Worm (Caenorhabditis elegans) whole organism, L4 larva: ENCODE results near the gene srh-218.
A peak's percentile ranks its signal among the peaks of the same experiment; 100 is the strongest.

Experiments used
- D1046.2 ChIP-seq: fragments of 200-800 bp; sonication (Bioruptor generic); IDR thresholded peaks from 2 replicates; pipeline ENCODE4 v1.3.6; 2022; ENCODE audit warnings: missing genetic modification characterization, missing compliant biosample characterization
- F26F4.8 ChIP-seq: fragments of 200-800 bp; sonication (Bioruptor generic); conservative IDR thresholded peaks from 2 replicates; pipeline ENCODE4 v1.3.6; 2022; ENCODE audit warnings: missing genetic modification characterization, missing compliant biosample characterization
- F44E2.7 ChIP-seq: fragments of 200-800 bp; sonication (Bioruptor generic); IDR thresholded peaks from 2 replicates; pipeline ENCODE4 v2.1.2; 2022; ENCODE audit warnings: missing genetic modification characterization, missing compliant biosample characterization
- T20F7.1 ChIP-seq: fragments of 200-800 bp; sonication (Bioruptor generic); optimal IDR thresholded peaks from 2 replicates; lab custom pipeline; 2018; ENCODE audit warnings: mild to moderate bottlenecking, missing genetic modification characterization, missing compliant biosample characterization
- Y105C5A.15 ChIP-seq: fragments of 200-800 bp; sonication (Bioruptor generic); IDR thresholded peaks from 2 replicates; pipeline ENCODE4 v1.3.6; 2022; ENCODE audit warnings: missing genetic modification characterization, missing compliant biosample characterization
- Y48G9A.11 ChIP-seq: fragments of 200-800 bp; sonication (Bioruptor generic); IDR thresholded peaks from 2 replicates; pipeline ENCODE4 v1.3.6; 2022; ENCODE audit warnings: missing genetic modification reagents, missing genetic modification characterization, missing compliant biosample characterization
- Y75B8A.6 ChIP-seq: fragments of 200-800 bp; sonication (Bioruptor generic); IDR thresholded peaks from 2 replicates; pipeline ENCODE4 v1.3.6; 2022; ENCODE audit warnings: missing genetic modification reagents, missing genetic modification characterization, missing compliant biosample characterization
- arid-1 ChIP-seq: fragments of 200-800 bp; sonication (Bioruptor generic); conservative IDR thresholded peaks from 2 replicates; pipeline ENCODE4 v1.3.6; 2022; ENCODE audit warnings: missing genetic modification reagents, missing genetic modification characterization, missing compliant biosample characterization
- ces-1 ChIP-seq: fragments of 150-350 bp; sonication (generic microtip); optimal IDR thresholded peaks from 4 replicates; lab custom pipeline; 2014; ENCODE audit warnings: missing biosample characterization, missing genetic modification reagents, missing genetic modification characterization
- daf-12 ChIP-seq: fragments of 150-350 bp; optimal IDR thresholded peaks from 2 replicates; lab custom pipeline; 2014; ENCODE audit warnings: missing biosample characterization, missing genetic modification reagents, missing genetic modification characterization
- daf-16 ChIP-seq, 3 experiments: sonication (generic microtip); optimal IDR thresholded peaks; 2 replicates each; lab custom pipeline; 2016 to 2017; ENCODE audit warnings: missing genetic modification characterization in 3 of 3, missing genetic modification reagents in 3 of 3, mild to moderate bottlenecking in 2 of 3, missing compliant biosample characterization in 2 of 3, missing biosample characterization in 1 of 3, moderate library complexity in 1 of 3
- daf-19 ChIP-seq: fragments of 200-800 bp; sonication (Bioruptor generic); conservative IDR thresholded peaks from 2 replicates; pipeline ENCODE4 v1.3.6; 2022; ENCODE audit warnings: missing genetic modification characterization, missing compliant biosample characterization
- dmd-6 ChIP-seq: fragments of 200-800 bp; sonication (Bioruptor generic); IDR thresholded peaks from 2 replicates; pipeline ENCODE4 v1.3.6; 2022; ENCODE audit warnings: missing genetic modification reagents, missing genetic modification characterization, missing compliant biosample characterization
- dmd-8 ChIP-seq: fragments of 200-800 bp; sonication (Bioruptor generic); IDR thresholded peaks from 2 replicates; pipeline ENCODE4 v1.3.6; 2022; ENCODE audit warnings: missing genetic modification characterization, missing compliant biosample characterization
- dve-1 ChIP-seq: sonication (generic microtip); optimal IDR thresholded peaks from 2 replicates; lab custom pipeline; 2017; ENCODE audit warnings: antibody characterized with exemption, mild to moderate bottlenecking, missing genetic modification characterization, missing compliant biosample characterization; ENCODE audit not compliant: insufficient read depth
- egl-43 ChIP-seq: fragments of 200-800 bp; sonication (Bioruptor generic); IDR thresholded peaks from 2 replicates; pipeline ENCODE4 v1.3.6; 2022; ENCODE audit warnings: missing genetic modification reagents, missing genetic modification characterization, missing compliant biosample characterization
- lim-7 ChIP-seq: fragments of 200-800 bp; sonication (Bioruptor generic); IDR thresholded peaks from 2 replicates; pipeline ENCODE4 v1.3.6; 2022; ENCODE audit warnings: missing genetic modification characterization, missing compliant biosample characterization
- madf-5 ChIP-seq, 2 experiments: fragments of 200-800 bp; sonication (Bioruptor generic); IDR thresholded peaks; 2 replicates each; pipeline ENCODE4 v1.3.6; 2022; ENCODE audit warnings: missing compliant biosample characterization in 2 of 2, missing genetic modification characterization in 2 of 2
- mdt-29 ChIP-seq: fragments of 200-800 bp; sonication (Bioruptor generic); IDR thresholded peaks from 2 replicates; pipeline ENCODE4 v1.3.6; 2022; ENCODE audit warnings: missing genetic modification reagents, missing genetic modification characterization, missing compliant biosample characterization
- mes-2 ChIP-seq: sonication (generic microtip); optimal IDR thresholded peaks from 2 replicates; lab custom pipeline; 2016; ENCODE audit warnings: missing genotype, mild to moderate bottlenecking, missing genetic modification characterization, missing compliant biosample characterization; ENCODE audit not compliant: poor library complexity, severe bottlenecking
- nhr-11 ChIP-seq: fragments of 150-350 bp; optimal IDR thresholded peaks from 2 replicates; lab custom pipeline; 2014; ENCODE audit warnings: missing biosample characterization, missing genetic modification characterization
- nhr-111 ChIP-seq: fragments of 200-800 bp; sonication (Bioruptor generic); optimal IDR thresholded peaks from 2 replicates; lab custom pipeline; 2018; ENCODE audit warnings: mild to moderate bottlenecking, missing genetic modification characterization, missing compliant biosample characterization
- nhr-28 ChIP-seq: fragments of 150-350 bp; optimal IDR thresholded peaks from 2 replicates; lab custom pipeline; 2014; ENCODE audit warnings: missing biosample characterization, missing genetic modification characterization
- nhr-42 ChIP-seq: fragments of 200-800 bp; sonication (Bioruptor generic); IDR thresholded peaks from 2 replicates; pipeline ENCODE4 v1.3.6; 2022; ENCODE audit warnings: missing genetic modification characterization, missing compliant biosample characterization
- pha-4 ChIP-seq, 2 experiments: fragments of 150-350 bp in 1 of 2; fragments of 200-800 bp in 1 of 2; sonication (Bioruptor generic) in 1 of 2; IDR thresholded peaks in 1 of 2; optimal IDR thresholded peaks in 1 of 2; 2 replicates each; pipeline versions ENCODE4 v1.3.6 to Lab custom; 2014 to 2022; ENCODE audit warnings: missing genetic modification characterization in 2 of 2, missing genetic modification reagents in 2 of 2, missing biosample characterization in 1 of 2, missing compliant biosample characterization in 1 of 2
- php-3 ChIP-seq: fragments of 200-800 bp; sonication (Bioruptor generic); IDR thresholded peaks from 2 replicates; pipeline ENCODE4 v1.3.6; 2022; ENCODE audit warnings: missing genetic modification reagents, missing genetic modification characterization, missing compliant biosample characterization
- pqm-1 ChIP-seq: sonication (generic microtip); optimal IDR thresholded peaks from 2 replicates; lab custom pipeline; 2017; ENCODE audit warnings: missing biosample characterization, missing genetic modification characterization
- saeg-2 ChIP-seq: fragments of 200-800 bp; sonication (Bioruptor generic); IDR thresholded peaks from 2 replicates; pipeline ENCODE4 v1.3.6; 2022; ENCODE audit warnings: missing genetic modification reagents, missing genetic modification characterization, missing compliant biosample characterization
- snpc-1.2 ChIP-seq: fragments of 200-800 bp; sonication (Bioruptor generic); IDR thresholded peaks from 2 replicates; pipeline ENCODE4 v1.3.6; 2022; ENCODE audit warnings: missing genetic modification reagents, missing genetic modification characterization, missing compliant biosample characterization
- spr-1 ChIP-seq: sonication (generic microtip); optimal IDR thresholded peaks from 2 replicates; lab custom pipeline; 2016; ENCODE audit warnings: mild to moderate bottlenecking, missing genetic modification characterization, missing compliant biosample characterization
- tra-1 ChIP-seq: fragments of 200-800 bp; sonication (Bioruptor generic); IDR thresholded peaks from 2 replicates; pipeline ENCODE4 v1.3.6; 2022; ENCODE audit warnings: missing genetic modification reagents, missing genetic modification characterization, missing compliant biosample characterization
- vab-7 ChIP-seq: fragments of 200-800 bp; sonication (Bioruptor generic); IDR thresholded peaks from 2 replicates; pipeline ENCODE4 v1.3.6; 2022; ENCODE audit warnings: missing genetic modification reagents, missing genetic modification characterization, missing compliant biosample characterization

srh-218 gene

DNA sequence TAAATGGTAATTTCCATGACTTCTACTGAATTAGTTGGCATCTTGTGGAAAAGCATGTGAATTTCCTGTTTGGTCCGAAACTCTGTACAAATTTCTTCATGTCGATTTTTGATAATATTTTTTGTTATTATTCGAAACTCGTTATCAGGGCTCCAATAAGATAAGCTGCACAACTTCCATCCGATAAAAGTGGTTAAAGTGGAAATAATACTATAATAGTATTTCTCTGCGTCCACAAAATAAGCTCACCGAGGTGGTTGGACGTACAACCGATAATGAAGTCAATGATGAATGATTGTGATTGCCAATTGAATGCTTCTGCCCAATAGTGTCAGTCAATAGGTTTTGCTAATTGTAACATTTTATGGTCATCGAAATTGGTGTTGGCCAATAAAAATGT is 45.4 kb upstream of the srh-218 start, which contains the start of gene T26H5.4:
Gene T26H5.4, minus strand, starts transcription at position 294 of the 400 bp plus-strand sequence.
- TF ChIP-seq dve-1 (tag; lab: Kevin White, UChicago) (no peak), daf-16 (GFP tag; optimal IDR thresholded peaks at IDR 0.05; lab: Kevin White, UChicago) (no peak), daf-16 (tag; optimal IDR thresholded peaks at IDR 0.05; lab: Kevin White, UChicago) (peak; percentile 37), php-3 (GFP tag; lab: Robert Waterston, UW) (peak; percentile 69; the same call in 1 of the 2 replicates), pqm-1 (tag; lab: Kevin White, UChicago) (peak; percentile 21), dmd-6 (GFP tag; lab: Robert Waterston, UW) (no peak), nhr-28 (tag; lab: Kevin White, UChicago) (peak; percentile 18), F44E2.7 (no peak)

DNA sequence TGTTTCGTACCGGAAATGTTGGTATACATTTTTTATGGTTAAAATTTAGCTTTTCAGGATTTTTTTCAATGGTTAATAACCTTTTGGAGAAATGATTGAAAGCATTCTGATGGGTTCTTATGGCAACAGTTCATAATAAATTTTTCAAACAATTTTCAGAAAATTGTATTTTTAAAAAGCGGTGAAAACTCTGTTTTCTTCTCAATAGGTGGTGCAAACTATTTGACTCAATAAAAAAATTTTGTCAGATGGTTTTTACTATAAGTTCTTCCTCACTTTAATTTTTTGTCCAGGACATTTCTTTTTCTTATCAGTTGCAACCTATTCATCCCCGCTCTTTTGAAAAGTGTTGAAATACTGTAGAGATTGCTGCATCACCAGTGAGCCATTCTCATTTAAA is 44.9 kb upstream of the srh-218 start, which contains the start of gene T26H5.14:
Gene T26H5.14, plus strand, starts transcription at position 301 of the 400 bp plus-strand sequence.
- no peak for TF ChIP-seq pqm-1 (tag; lab: Kevin White, UChicago)

DNA sequence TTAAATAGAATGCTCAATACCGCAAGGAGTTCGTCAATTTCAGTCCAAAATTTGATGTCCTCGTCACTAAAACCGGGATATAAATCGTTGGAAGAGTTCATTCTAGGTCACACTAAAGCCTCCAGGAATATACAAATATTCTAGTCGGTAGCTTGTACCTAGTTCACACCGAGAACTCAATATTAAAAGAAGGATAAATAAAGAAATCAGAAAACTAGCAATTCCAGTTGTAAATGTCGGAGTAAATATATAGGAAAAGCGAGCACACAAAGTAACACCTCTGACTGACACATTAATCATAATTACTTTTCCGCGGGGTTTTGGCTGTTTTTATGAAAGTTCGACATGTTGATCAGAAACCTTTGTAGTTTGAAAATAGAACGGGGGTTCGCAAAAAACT is 42.4 kb upstream of the srh-218 start, which contains the start of gene srw-33:
Gene srw-33, minus strand, starts transcription at position 101 of the 400 bp plus-strand sequence.
- TF ChIP-seq nhr-11 (tag; lab: Kevin White, UChicago) (no peak), dve-1 (tag; lab: Kevin White, UChicago) (no peak)

DNA sequence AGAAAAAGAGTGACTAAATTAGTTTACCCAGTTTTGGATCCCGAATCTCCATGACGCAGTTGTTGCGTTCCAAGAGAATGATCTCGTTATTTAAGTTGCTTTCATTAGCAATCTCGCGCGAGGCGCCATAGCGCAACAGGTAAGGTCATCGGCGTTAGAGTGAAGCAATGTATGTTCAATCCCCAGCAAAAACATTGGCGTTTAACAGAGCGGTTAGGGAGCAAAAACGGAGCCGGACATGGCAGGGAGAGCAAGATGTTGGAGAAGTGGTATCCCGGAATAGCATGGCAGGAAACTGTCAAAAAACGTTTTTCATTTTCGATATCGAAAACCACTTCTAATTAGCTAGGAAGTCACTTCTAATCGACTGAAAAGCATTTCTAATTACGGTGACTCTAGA is 39.5 kb upstream of the srh-218 start:
- TF ChIP-seq saeg-2 (GFP tag; lab: Robert Waterston, UW) (no peak), F26F4.8 (GFP tag; lab: Robert Waterston, UW) (0 out of 2 replicates have a peak, but pooled peaks have one; percentile 66), pha-4 (GFP tag; IDR thresholded peaks at IDR 0.05; lab: Robert Waterston, UW) (no peak), pha-4 (tag; optimal IDR thresholded peaks at IDR 0.05; lab: Kevin White, UChicago) (no peak), mdt-29 (GFP tag; lab: Robert Waterston, UW) (peak; percentile 26; the same call in 1 of the 2 replicates), nhr-111 (GFP tag; lab: Kevin White, UChicago) (peak; percentile 39), ces-1 (GFP tag; lab: Kevin White, UChicago) (no peak), arid-1 (GFP tag; lab: Robert Waterston, UW) (peak; percentile 75; the same call in 1 of the 2 replicates), daf-16 (GFP tag; optimal IDR thresholded peaks at IDR 0.05; lab: Kevin White, UChicago) (peak in 1 of 2 experiments; percentile 37), daf-16 (tag; optimal IDR thresholded peaks at IDR 0.05; lab: Kevin White, UChicago) (no peak), egl-43 (GFP tag; lab: Robert Waterston, UW) (peak; percentile 89; the same call in 1 of the 2 replicates), tra-1 (no peak), D1046.2 (GFP tag; lab: Robert Waterston, UW) (peak; percentile 53; the same call in 1 of the 2 replicates), dmd-8 (peak; percentile 87), madf-5 (GFP tag; IDR thresholded peaks at IDR 0.05; lab: Robert Waterston, UW) (peak in 1 of 2 experiments; percentile 65; a peak in 1 of 4 replicates), nhr-42 (GFP tag; lab: Robert Waterston, UW) (0 out of 2 replicates have a peak, but pooled peaks have one; percentile 26), spr-1 (tag; lab: Kevin White, UChicago) (no peak), F44E2.7 (peak; percentile 48; the same call in 1 of the 2 replicates), mes-2 (peak; percentile 45), Y75B8A.6 (GFP tag; lab: Robert Waterston, UW) (peak; percentile 57; the same call in 1 of the 2 replicates), Y105C5A.15 (GFP tag; lab: Robert Waterston, UW) (peak; percentile 82; the same call in 1 of the 2 replicates), daf-12 (tag; lab: Kevin White, UChicago) (no peak), daf-19 (GFP tag; lab: Robert Waterston, UW) (peak; percentile 69; the same call in 1 of the 2 replicates), Y48G9A.11 (0 out of 2 replicates have a peak, but pooled peaks have one; percentile 34), snpc-1.2 (GFP tag; lab: Robert Waterston, UW) (peak; percentile 73), vab-7 (0 out of 2 replicates have a peak, but pooled peaks have one; percentile 49), nhr-28 (tag; lab: Kevin White, UChicago) (no peak), T20F7.1 (GFP tag; lab: Kevin White, UChicago) (no peak), lim-7 (GFP tag; lab: Robert Waterston, UW) (peak; percentile 77), php-3 (GFP tag; lab: Robert Waterston, UW) (0 out of 2 replicates have a peak, but pooled peaks have one; percentile 41)
